Comparison of ENCODE assay signal across 1 fruit fly cellular context in the genomic region with DNA sequence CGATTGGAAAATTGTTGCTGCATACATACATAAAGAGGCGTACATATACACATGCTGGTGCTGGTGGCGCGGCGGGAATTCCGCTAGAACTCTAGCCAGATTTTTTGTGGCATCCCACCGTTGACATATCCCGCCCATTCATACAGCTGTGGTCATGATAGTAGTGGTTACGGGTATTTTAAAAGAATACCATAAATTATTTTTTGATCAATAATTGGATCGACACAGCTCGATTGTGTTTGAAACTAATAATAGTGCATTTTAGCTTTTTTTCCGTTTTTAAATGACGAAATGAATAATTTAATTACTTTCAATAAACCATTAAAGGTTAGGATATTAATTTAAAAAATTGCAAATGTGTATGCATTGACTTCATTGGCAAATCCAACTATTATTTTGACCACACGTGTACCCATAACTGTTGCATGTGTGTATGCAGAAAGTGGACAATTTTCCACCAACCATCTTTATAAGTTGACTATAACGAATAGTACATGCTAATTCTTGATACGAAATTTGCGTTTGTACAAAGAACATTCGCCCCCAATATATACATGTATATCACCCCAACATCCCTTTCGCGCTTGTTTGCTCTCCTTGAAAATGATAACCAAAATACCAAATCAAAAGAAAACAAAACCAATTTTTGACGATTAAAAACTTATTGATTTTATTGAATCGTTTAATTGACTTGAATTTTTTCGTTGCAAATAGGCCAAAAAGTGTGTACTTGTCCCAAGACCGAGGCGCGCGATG.
TF ChIP-seq lines count a peak whose summit lies in the region.

No protein-coding gene starts in this region.

TF ChIP-seq in whole organism, embryonic, 481 proteins besides CTCF, POLR2A, EP300 and RAD21 (continued from another document and continues in another):
- TF ChIP-seq Dip3 (GFP tag; optimal IDR thresholded peaks at IDR 0.05; lab: Kevin White, UChicago) = peak; percentile 67
- peak; percentile 42 for TF ChIP-seq CG6765 (GFP tag; optimal IDR thresholded peaks at IDR 0.05; lab: Kevin White, UChicago)
- TF ChIP-seq Ets65A (GFP tag; lab: Kevin White, UChicago) = peak; percentile 72
- no peak for TF ChIP-seq ac (GFP tag; optimal IDR thresholded peaks at IDR 0.05; lab: Kevin White, UChicago)
- TF ChIP-seq Mes4 (GFP tag; optimal IDR thresholded peaks at IDR 0.05; lab: Kevin White, UChicago) = peak; percentile 24
- TF ChIP-seq Neu2 (GFP tag; optimal IDR thresholded peaks at IDR 0.05; lab: Kevin White, UChicago; ENCODE audit: borderline replicate concordance) = no peak
- peak; percentile 75 for TF ChIP-seq fd3F (GFP tag; optimal IDR thresholded peaks at IDR 0.05; lab: Kevin White, UChicago)
- no peak for TF ChIP-seq pros (GFP tag; optimal IDR thresholded peaks at IDR 0.05; lab: Kevin White, UChicago)
- peak; percentile 51 for TF ChIP-seq HLH54F (GFP tag; optimal IDR thresholded peaks at IDR 0.05; lab: Kevin White, UChicago)
- peak; percentile 71 for TF ChIP-seq CG12155 (GFP tag; optimal IDR thresholded peaks at IDR 0.05; lab: Kevin White, UChicago)
- peak; percentile 38 for TF ChIP-seq vfl (GFP tag; optimal IDR thresholded peaks at IDR 0.05; lab: Kevin White, UChicago)
- 0 out of 3 replicates have a peak, but pooled peaks have one; percentile 13 for TF ChIP-seq croc (GFP tag; conservative IDR thresholded peaks at IDR 0.05; lab: Robert Waterston, UW)
- peak; percentile 84 for TF ChIP-seq Hmr (GFP tag; optimal IDR thresholded peaks at IDR 0.05; lab: Kevin White, UChicago)
- peak; percentile 63 for TF ChIP-seq ems (GFP tag; optimal IDR thresholded peaks at IDR 0.05; lab: Kevin White, UChicago)
- TF ChIP-seq jumu (GFP tag; optimal IDR thresholded peaks at IDR 0.05; lab: Kevin White, UChicago) = peak; percentile 67
- TF ChIP-seq ssp (GFP tag; IDR thresholded peaks at IDR 0.05; lab: Robert Waterston, UW) = 0 out of 2 replicates have a peak, but pooled peaks have one; percentile 38
- TF ChIP-seq zf30C (GFP tag; optimal IDR thresholded peaks at IDR 0.05; lab: Kevin White, UChicago) = no peak
- no peak for TF ChIP-seq fru (optimal IDR thresholded peaks at IDR 0.05; lab: Kevin White, UChicago)
- TF ChIP-seq Doc2 (GFP tag; IDR thresholded peaks at IDR 0.05; lab: Robert Waterston, UW) = no peak
- TF ChIP-seq cwo (GFP tag; optimal IDR thresholded peaks at IDR 0.05; lab: Kevin White, UChicago) = peak; percentile 67
- no peak for TF ChIP-seq Kr (GFP tag; optimal IDR thresholded peaks at IDR 0.05; lab: Kevin White, UChicago)
- TF ChIP-seq tup (GFP tag; optimal IDR thresholded peaks at IDR 0.05; lab: Kevin White, UChicago) = peak; percentile 29
- TF ChIP-seq prd (optimal IDR thresholded peaks at IDR 0.05; lab: Kevin White, UChicago) = no peak
- TF ChIP-seq prd (GFP tag; IDR thresholded peaks at IDR 0.05; lab: Robert Waterston, UW) = peak; percentile 82
- peak; percentile 70 for TF ChIP-seq dmrt11E (tag; optimal IDR thresholded peaks at IDR 0.05; lab: Kevin White, UChicago)
- peak; percentile 65 for TF ChIP-seq btn (GFP tag; optimal IDR thresholded peaks at IDR 0.05; lab: Kevin White, UChicago)
- no peak for TF ChIP-seq br (optimal IDR thresholded peaks at IDR 0.05; lab: Kevin White, UChicago)
- peak; percentile 83 for TF ChIP-seq CG11456 (GFP tag; IDR thresholded peaks at IDR 0.05; lab: Robert Waterston, UW)
- TF ChIP-seq CG32767 (GFP tag; IDR thresholded peaks at IDR 0.05; lab: Robert Waterston, UW) = peak; percentile 73
- TF ChIP-seq H2.0 (GFP tag; IDR thresholded peaks at IDR 0.05; lab: Robert Waterston, UW) = peak; percentile 81
- TF ChIP-seq CG33557 (GFP tag; optimal IDR thresholded peaks at IDR 0.05; lab: Kevin White, UChicago) = no peak
- TF ChIP-seq jigr1 (GFP tag; IDR thresholded peaks at IDR 0.05; lab: Robert Waterston, UW) = peak; percentile 42; the same call in 1 of the 3 replicates
- no peak for TF ChIP-seq inv (GFP tag; IDR thresholded peaks at IDR 0.05; lab: Robert Waterston, UW; ENCODE audit: partially characterized antibody)
- TF ChIP-seq cas (GFP tag; IDR thresholded peaks at IDR 0.05; lab: Robert Waterston, UW) = 0 out of 2 replicates have a peak, but pooled peaks have one; percentile 38
- TF ChIP-seq Fer2 (tag; optimal IDR thresholded peaks at IDR 0.05; lab: Kevin White, UChicago) = peak; percentile 18
- no peak for TF ChIP-seq z (GFP tag; IDR thresholded peaks at IDR 0.05; lab: Robert Waterston, UW)
- TF ChIP-seq tx (GFP tag; optimal IDR thresholded peaks at IDR 0.05; lab: Kevin White, UChicago) = peak; percentile 63
- TF ChIP-seq esg (GFP tag; conservative IDR thresholded peaks at IDR 0.05; lab: Robert Waterston, UW) = peak; percentile 71
- TF ChIP-seq CoRest (tag; optimal IDR thresholded peaks at IDR 0.05; lab: Kevin White, UChicago) = peak; percentile 55
- peak; percentile 67; the same call in 1 of the 2 replicates for TF ChIP-seq Rx (GFP tag; IDR thresholded peaks at IDR 0.05; lab: Robert Waterston, UW)
- no peak for TF ChIP-seq gfzf (GFP tag; optimal IDR thresholded peaks at IDR 0.05; lab: Kevin White, UChicago)
- peak; percentile 60 for TF ChIP-seq CG13424 (tag; optimal IDR thresholded peaks at IDR 0.05; lab: Kevin White, UChicago)
- TF ChIP-seq CG17912 (GFP tag; optimal IDR thresholded peaks at IDR 0.05; lab: Kevin White, UChicago) = no peak
- TF ChIP-seq Gsc (GFP tag; IDR thresholded peaks at IDR 0.05; lab: Robert Waterston, UW) = no peak
- peak; percentile 56 for TF ChIP-seq Spps (tag; optimal IDR thresholded peaks at IDR 0.05; lab: Kevin White, UChicago)
- TF ChIP-seq CG10209 (GFP tag; optimal IDR thresholded peaks at IDR 0.05; lab: Kevin White, UChicago) = peak; percentile 77
- TF ChIP-seq NC2α (GFP tag; optimal IDR thresholded peaks at IDR 0.05; lab: Kevin White, UChicago) = peak; percentile 35
- TF ChIP-seq bowl (GFP tag; IDR thresholded peaks at IDR 0.05; lab: Robert Waterston, UW) = peak; percentile 74
- TF ChIP-seq dysf (GFP tag; IDR thresholded peaks at IDR 0.05; lab: Robert Waterston, UW) = peak; percentile 81
- no peak; the same call in 1 of the 2 replicates for TF ChIP-seq unc-4 (GFP tag; IDR thresholded peaks at IDR 0.05; lab: Robert Waterston, UW; ENCODE audit: partially characterized antibody)
- peak; percentile 16 for TF ChIP-seq trh (GFP tag; optimal IDR thresholded peaks at IDR 0.05; lab: Kevin White, UChicago)
- peak; percentile 50 for TF ChIP-seq CG13894 (tag; optimal IDR thresholded peaks at IDR 0.05; lab: Kevin White, UChicago)
- TF ChIP-seq ind (GFP tag; optimal IDR thresholded peaks at IDR 0.05; lab: Kevin White, UChicago) = peak; percentile 75
- peak; percentile 81 for TF ChIP-seq HHEX (GFP tag; optimal IDR thresholded peaks at IDR 0.05; lab: Kevin White, UChicago)
- peak; percentile 76 for TF ChIP-seq org-1 (GFP tag; optimal IDR thresholded peaks at IDR 0.05; lab: Kevin White, UChicago)
- no peak for TF ChIP-seq CG4328 (GFP tag; optimal IDR thresholded peaks at IDR 0.05; lab: Kevin White, UChicago)
- TF ChIP-seq ken (GFP tag; IDR thresholded peaks at IDR 0.05; lab: Robert Waterston, UW) = peak; percentile 75; the same call in 1 of the 3 replicates
- peak; percentile 66 for TF ChIP-seq CG12659 (GFP tag; optimal IDR thresholded peaks at IDR 0.05; lab: Kevin White, UChicago)
- TF ChIP-seq pum (GFP tag; optimal IDR thresholded peaks at IDR 0.05; lab: Kevin White, UChicago) = peak; percentile 51
- TF ChIP-seq peb (GFP tag; IDR thresholded peaks at IDR 0.05; lab: Robert Waterston, UW) = peak; percentile 65
- no peak for TF ChIP-seq CG7745 (tag; optimal IDR thresholded peaks at IDR 0.05; lab: Kevin White, UChicago)
- peak; percentile 46 for TF ChIP-seq fd64A (GFP tag; optimal IDR thresholded peaks at IDR 0.05; lab: Kevin White, UChicago)
- TF ChIP-seq grau (tag; optimal IDR thresholded peaks at IDR 0.05; lab: Kevin White, UChicago) = peak; percentile 70
- peak; percentile 87 for TF ChIP-seq Xrp1 (GFP tag; IDR thresholded peaks at IDR 0.05; lab: Robert Waterston, UW)
- TF ChIP-seq trem (tag; optimal IDR thresholded peaks at IDR 0.05; lab: Kevin White, UChicago) = peak; percentile 51
- peak; percentile 76 for TF ChIP-seq CG5245 (GFP tag; optimal IDR thresholded peaks at IDR 0.05; lab: Kevin White, UChicago)
- peak; percentile 86 for TF ChIP-seq CG1603 (tag; optimal IDR thresholded peaks at IDR 0.05; lab: Kevin White, UChicago)
- TF ChIP-seq sug (tag; optimal IDR thresholded peaks at IDR 0.05; lab: Kevin White, UChicago) = no peak
- TF ChIP-seq Hand (GFP tag; optimal IDR thresholded peaks at IDR 0.05; lab: Kevin White, UChicago) = peak; percentile 9
- TF ChIP-seq kah (GFP tag; optimal IDR thresholded peaks at IDR 0.05; lab: Kevin White, UChicago) = peak; percentile 19
- TF ChIP-seq nau (GFP tag; optimal IDR thresholded peaks at IDR 0.05; lab: Kevin White, UChicago) = no peak
- peak; percentile 84 for TF ChIP-seq stc (GFP tag; IDR thresholded peaks at IDR 0.05; lab: Robert Waterston, UW)
- peak; percentile 49 for TF ChIP-seq lbe (GFP tag; optimal IDR thresholded peaks at IDR 0.05; lab: Kevin White, UChicago)
- peak; percentile 78 for TF ChIP-seq CG18476 (GFP tag; optimal IDR thresholded peaks at IDR 0.05; lab: Kevin White, UChicago)
- peak; percentile 56 for TF ChIP-seq Hr3 (GFP tag; optimal IDR thresholded peaks at IDR 0.05; lab: Kevin White, UChicago)
- TF ChIP-seq CG9215 (GFP tag; IDR thresholded peaks at IDR 0.05; lab: Robert Waterston, UW) = peak; percentile 59
- TF ChIP-seq vvl (GFP tag; IDR thresholded peaks at IDR 0.05; lab: Robert Waterston, UW) = peak; percentile 89
- TF ChIP-seq CG17328 (GFP tag; IDR thresholded peaks at IDR 0.05; lab: Robert Waterston, UW) = peak; percentile 85
- TF ChIP-seq CG12942 (GFP tag; optimal IDR thresholded peaks at IDR 0.05; lab: Kevin White, UChicago) = peak; percentile 64
- TF ChIP-seq CG4404 (GFP tag; IDR thresholded peaks at IDR 0.05; lab: Robert Waterston, UW) = no peak
- peak; percentile 42; the same call in 1 of the 2 replicates for TF ChIP-seq Ravus (GFP tag; IDR thresholded peaks at IDR 0.05; lab: Robert Waterston, UW)
- TF ChIP-seq CG2712 (tag; optimal IDR thresholded peaks at IDR 0.05; lab: Kevin White, UChicago) = peak; percentile 84
- peak; percentile 68 for TF ChIP-seq CG17361 (GFP tag; IDR thresholded peaks at IDR 0.05; lab: Robert Waterston, UW)
- 0 out of 2 replicates have a peak, but pooled peaks have one; percentile 21 for TF ChIP-seq Adf1 (GFP tag; IDR thresholded peaks at IDR 0.05; lab: Robert Waterston, UW)
- peak; percentile 41 for TF ChIP-seq shn (GFP tag; optimal IDR thresholded peaks at IDR 0.05; lab: Kevin White, UChicago)
- TF ChIP-seq Tbp (GFP tag; optimal IDR thresholded peaks at IDR 0.05; lab: Kevin White, UChicago) = no peak
- no peak for TF ChIP-seq ato (GFP tag; IDR thresholded peaks at IDR 0.05; lab: Robert Waterston, UW; ENCODE audit: partially characterized antibody)
- peak; percentile 46 for TF ChIP-seq CG17802 (tag; optimal IDR thresholded peaks at IDR 0.05; lab: Kevin White, UChicago)
- TF ChIP-seq Dek (tag; optimal IDR thresholded peaks at IDR 0.05; lab: Kevin White, UChicago) = peak; percentile 78
- TF ChIP-seq CG13624 (GFP tag; optimal IDR thresholded peaks at IDR 0.05; lab: Kevin White, UChicago) = peak; percentile 57
- TF ChIP-seq slou (GFP tag; optimal IDR thresholded peaks at IDR 0.05; lab: Kevin White, UChicago) = no peak
- no peak for TF ChIP-seq hb (GFP tag; IDR thresholded peaks at IDR 0.05; lab: Robert Waterston, UW; ENCODE audit: partially characterized antibody)
- TF ChIP-seq wek (GFP tag; optimal IDR thresholded peaks at IDR 0.05; lab: Kevin White, UChicago) = peak; percentile 73
- no peak for TF ChIP-seq CG18011 (GFP tag; optimal IDR thresholded peaks at IDR 0.05; lab: Kevin White, UChicago)
- TF ChIP-seq eve (GFP tag; optimal IDR thresholded peaks at IDR 0.05; lab: Kevin White, UChicago) = no peak
- TF ChIP-seq ab (GFP tag; optimal IDR thresholded peaks at IDR 0.05; lab: Kevin White, UChicago) = no peak
- TF ChIP-seq nerfin-2 (GFP tag; IDR thresholded peaks at IDR 0.05; lab: Robert Waterston, UW; ENCODE audit: partially characterized antibody) = no peak
- 0 out of 3 replicates have a peak, but pooled peaks have one; percentile 22 for TF ChIP-seq Opbp (GFP tag; IDR thresholded peaks at IDR 0.05; lab: Robert Waterston, UW; ENCODE audit: partially characterized antibody)
- peak; percentile 13 for TF ChIP-seq NK7.1 (GFP tag; optimal IDR thresholded peaks at IDR 0.05; lab: Kevin White, UChicago)
- peak; percentile 30 for TF ChIP-seq pnt (GFP tag; optimal IDR thresholded peaks at IDR 0.05; lab: Kevin White, UChicago)
- TF ChIP-seq p53 (GFP tag; optimal IDR thresholded peaks at IDR 0.05; lab: Kevin White, UChicago) = no peak
- peak; percentile 45 for TF ChIP-seq CG8290 (GFP tag; optimal IDR thresholded peaks at IDR 0.05; lab: Kevin White, UChicago)
- TF ChIP-seq CG8290 (tag; optimal IDR thresholded peaks at IDR 0.05; lab: Kevin White, UChicago) = peak; percentile 5 to 86
- no peak for TF ChIP-seq hbn (GFP tag; IDR thresholded peaks at IDR 0.05; lab: Robert Waterston, UW; ENCODE audit: partially characterized antibody)
- TF ChIP-seq CG10147 (GFP tag; optimal IDR thresholded peaks at IDR 0.05; lab: Kevin White, UChicago) = peak; percentile 55
- TF ChIP-seq CG32532 (GFP tag; IDR thresholded peaks at IDR 0.05; lab: Robert Waterston, UW) = peak; percentile 89
- TF ChIP-seq CG1024 (GFP tag; IDR thresholded peaks at IDR 0.05; lab: Robert Waterston, UW) = peak; percentile 52
- TF ChIP-seq CG1647 (GFP tag; optimal IDR thresholded peaks at IDR 0.05; lab: Kevin White, UChicago) = peak; percentile 46
- TF ChIP-seq pita (GFP tag; optimal IDR thresholded peaks at IDR 0.05; lab: Kevin White, UChicago) = no peak
- no peak for TF ChIP-seq vnd (GFP tag; IDR thresholded peaks at IDR 0.05; lab: Robert Waterston, UW; ENCODE audit: partially characterized antibody)
- peak; percentile 48 for TF ChIP-seq CG3407 (GFP tag; optimal IDR thresholded peaks at IDR 0.05; lab: Kevin White, UChicago)
- TF ChIP-seq CG17568 (GFP tag; optimal IDR thresholded peaks at IDR 0.05; lab: Kevin White, UChicago) = peak; percentile 63
- peak; percentile 85 for TF ChIP-seq unpg (GFP tag; optimal IDR thresholded peaks at IDR 0.05; lab: Kevin White, UChicago)
- TF ChIP-seq Hr78 (GFP tag; optimal IDR thresholded peaks at IDR 0.05; lab: Kevin White, UChicago) = no peak
- peak; percentile 40 for TF ChIP-seq emc (GFP tag; optimal IDR thresholded peaks at IDR 0.05; lab: Kevin White, UChicago)
- peak; percentile 24 for TF ChIP-seq Myb (GFP tag; optimal IDR thresholded peaks at IDR 0.05; lab: Kevin White, UChicago)
- TF ChIP-seq Usf (GFP tag; optimal IDR thresholded peaks at IDR 0.05; lab: Kevin White, UChicago) = peak; percentile 40
- TF ChIP-seq schlank (tag; optimal IDR thresholded peaks at IDR 0.05; lab: Kevin White, UChicago) = peak; percentile 50
- TF ChIP-seq CG6813 (GFP tag; optimal IDR thresholded peaks at IDR 0.05; lab: Kevin White, UChicago) = peak; percentile 70
- no peak for TF ChIP-seq luna (GFP tag; optimal IDR thresholded peaks at IDR 0.05; lab: Kevin White, UChicago)
- TF ChIP-seq crol (GFP tag; IDR thresholded peaks at IDR 0.05; lab: Robert Waterston, UW) = no peak
